Worm (Caenorhabditis elegans) whole organism, young adult: Measurements from ENCODE around the gene lhpp-1.

Source experiments
- B0035.1 ChIP-seq: sonication (generic microtip); optimal IDR thresholded peaks from 2 replicates; lab custom pipeline; 2016; ENCODE audit warnings: missing genetic modification characterization, mild to moderate bottlenecking, missing compliant biosample characterization, missing genotype, missing genetic modification reagents
- B0336.3 ChIP-seq: fragments of 200-800 bp; sonication (Bioruptor generic); IDR thresholded peaks from 2 replicates; pipeline ENCODE4 v1.3.6; 2022; ENCODE audit warnings: missing genetic modification characterization, missing compliant biosample characterization
- C17E4.6 ChIP-seq: fragments of 200-800 bp; sonication (Bioruptor generic); IDR thresholded peaks from 2 replicates; pipeline ENCODE4 v1.3.6; 2022; ENCODE audit warnings: missing genetic modification reagents, missing genetic modification characterization, missing compliant biosample characterization
- F23B12.7 ChIP-seq: sonication (generic microtip); optimal IDR thresholded peaks from 2 replicates; lab custom pipeline; 2017; ENCODE audit warnings: missing genetic modification characterization, mild to moderate bottlenecking, missing compliant biosample characterization, antibody characterized with exemption, moderate library complexity; ENCODE audit not compliant: insufficient read depth
- F33H1.4 ChIP-seq: fragments of 200-800 bp; sonication (Bioruptor generic); IDR thresholded peaks from 2 replicates; pipeline ENCODE4 v1.3.6; 2022; ENCODE audit warnings: missing genetic modification reagents, missing genetic modification characterization, missing compliant biosample characterization
- F37B4.10 ChIP-seq: fragments of 200-800 bp; sonication (Bioruptor generic); IDR thresholded peaks from 2 replicates; pipeline ENCODE4 v1.3.6; 2022; ENCODE audit warnings: missing genetic modification characterization, missing compliant biosample characterization
- F49E8.2 ChIP-seq: sonication (generic microtip); optimal IDR thresholded peaks from 3 replicates; lab custom pipeline; 2017; ENCODE audit warnings: missing genetic modification characterization, mild to moderate bottlenecking, missing compliant biosample characterization, antibody characterized with exemption, moderate library complexity; ENCODE audit not compliant: insufficient read depth
- K11D2.4 ChIP-seq: fragments of 200-800 bp; sonication (Bioruptor generic); IDR thresholded peaks from 2 replicates; pipeline ENCODE4 v1.3.6; 2022; ENCODE audit warnings: missing genetic modification reagents, missing genetic modification characterization, missing compliant biosample characterization
- ZK185.1 ChIP-seq: sonication (generic microtip); optimal IDR thresholded peaks from 2 replicates; lab custom pipeline; 2016; ENCODE audit warnings: mild to moderate bottlenecking, missing genetic modification characterization, missing compliant biosample characterization; ENCODE audit not compliant: poor library complexity, severe bottlenecking
- akir-1 ChIP-seq: fragments of 200-800 bp; sonication (Bioruptor generic); optimal IDR thresholded peaks from 2 replicates; lab custom pipeline; 2018; ENCODE audit warnings: mild to moderate bottlenecking, missing genetic modification characterization, moderate library complexity, missing compliant biosample characterization
- attf-5 ChIP-seq: fragments of 200-800 bp; sonication (Bioruptor generic); optimal IDR thresholded peaks from 2 replicates; lab custom pipeline; 2018; ENCODE audit warnings: mild to moderate bottlenecking, missing genetic modification characterization, missing compliant biosample characterization
- attf-6 ChIP-seq: fragments of 200-800 bp; sonication (Bioruptor generic); IDR thresholded peaks from 2 replicates; pipeline ENCODE4 v1.3.6; 2022; ENCODE audit warnings: missing genetic modification reagents, missing genetic modification characterization, missing compliant biosample characterization
- bed-2 ChIP-seq: fragments of 200-800 bp; sonication (Bioruptor generic); IDR thresholded peaks from 2 replicates; pipeline ENCODE4 v1.3.6; 2022; ENCODE audit warnings: missing genetic modification reagents, missing genetic modification characterization, missing compliant biosample characterization
- cebp-1 ChIP-seq, 2 experiments: fragments of 200-800 bp in 1 of 2; sonication (Bioruptor generic) in 1 of 2; sonication (generic microtip) in 1 of 2; IDR thresholded peaks in 1 of 2; optimal IDR thresholded peaks in 1 of 2; 2 replicates each; pipeline versions ENCODE4 v1.3.6 to Lab custom; 2017 to 2022; ENCODE audit warnings: missing compliant biosample characterization in 2 of 2, missing genetic modification characterization in 2 of 2, mild to moderate bottlenecking in 1 of 2, missing genetic modification reagents in 1 of 2, moderate library complexity in 1 of 2
- ceh-27 ChIP-seq: fragments of 200-800 bp; sonication (Bioruptor generic); optimal IDR thresholded peaks from 2 replicates; lab custom pipeline; 2018; ENCODE audit warnings: mild to moderate bottlenecking, missing genetic modification characterization, moderate library complexity, missing compliant biosample characterization
- die-1 ChIP-seq: sonication (generic microtip); optimal IDR thresholded peaks from 2 replicates; lab custom pipeline; 2016; ENCODE audit warnings: missing genotype, mild to moderate bottlenecking, missing genetic modification characterization, missing compliant biosample characterization
- dox-1 ChIP-seq: fragments of 200-800 bp; sonication (Bioruptor generic); IDR thresholded peaks from 2 replicates; pipeline ENCODE4 v1.3.6; 2022; ENCODE audit warnings: missing genetic modification reagents, missing genetic modification characterization, missing compliant biosample characterization
- dpl-1 ChIP-seq: fragments of 150-350 bp; optimal IDR thresholded peaks from 2 replicates; lab custom pipeline; 2014; ENCODE audit warnings: missing biosample characterization, missing genetic modification reagents, missing genetic modification characterization
- ekl-4 ChIP-seq: fragments of 200-800 bp; sonication (Bioruptor generic); IDR thresholded peaks from 2 replicates; pipeline ENCODE4 v1.3.6; 2022; ENCODE audit warnings: missing genetic modification reagents, missing genetic modification characterization, missing compliant biosample characterization
- ets-4 ChIP-seq: fragments of 200-800 bp; sonication (Bioruptor generic); optimal IDR thresholded peaks from 2 replicates; lab custom pipeline; 2018; ENCODE audit warnings: mild to moderate bottlenecking, missing genetic modification characterization, missing compliant biosample characterization
- gei-17 ChIP-seq: fragments of 200-800 bp; sonication (Bioruptor generic); optimal IDR thresholded peaks from 2 replicates; lab custom pipeline; 2018; ENCODE audit warnings: mild to moderate bottlenecking, missing genetic modification characterization, missing compliant biosample characterization
- hmg-1.2 ChIP-seq: fragments of 200-800 bp; sonication (Bioruptor generic); IDR thresholded peaks from 2 replicates; pipeline ENCODE4 v1.3.6; 2022; ENCODE audit warnings: missing genetic modification reagents, missing genetic modification characterization, missing compliant biosample characterization
- hsf-1 ChIP-seq: fragments of 200-800 bp; sonication (Bioruptor generic); IDR thresholded peaks from 2 replicates; pipeline ENCODE4 v1.3.6; 2022; ENCODE audit warnings: missing genetic modification reagents, missing genetic modification characterization, missing compliant biosample characterization
- lin-26 ChIP-seq: fragments of 200-800 bp; sonication (Bioruptor generic); IDR thresholded peaks from 2 replicates; pipeline ENCODE4 v1.3.6; 2022; ENCODE audit warnings: missing genetic modification reagents, missing genetic modification characterization, missing compliant biosample characterization
- lin-35 ChIP-seq, 3 experiments: fragments of 150-350 bp in 2 of 3; sonication (generic microtip) in 1 of 3; optimal IDR thresholded peaks; 2 replicates each; lab custom pipeline; 2014 to 2018; ENCODE audit warnings: missing biosample characterization in 3 of 3, missing genetic modification characterization in 3 of 3, missing genetic modification reagents in 3 of 3
- lin-54 ChIP-seq: fragments of 200-800 bp; sonication (Bioruptor generic); optimal IDR thresholded peaks from 2 replicates; lab custom pipeline; 2018; ENCODE audit warnings: mild to moderate bottlenecking, missing genetic modification characterization, missing compliant biosample characterization
- lir-1 ChIP-seq: fragments of 200-800 bp; sonication (Bioruptor generic); conservative IDR thresholded peaks from 2 replicates; pipeline ENCODE4 v1.3.6; 2022; ENCODE audit warnings: missing genetic modification reagents, missing genetic modification characterization, missing compliant biosample characterization
- lsl-1 ChIP-seq: fragments of 200-800 bp; sonication (Bioruptor generic); optimal IDR thresholded peaks from 2 replicates; lab custom pipeline; 2018; ENCODE audit warnings: mild to moderate bottlenecking, missing genetic modification characterization, moderate library complexity, missing compliant biosample characterization
- madf-10 ChIP-seq: sonication (generic microtip); optimal IDR thresholded peaks from 2 replicates; lab custom pipeline; 2016; ENCODE audit warnings: mild to moderate bottlenecking, missing genetic modification characterization, missing compliant biosample characterization
- madf-3 ChIP-seq: fragments of 200-800 bp; sonication (Bioruptor generic); IDR thresholded peaks from 2 replicates; pipeline ENCODE4 v1.3.6; 2022; ENCODE audit warnings: missing genetic modification reagents, missing genetic modification characterization, missing compliant biosample characterization
- madf-6 ChIP-seq: fragments of 200-800 bp; sonication (Bioruptor generic); IDR thresholded peaks from 2 replicates; pipeline ENCODE4 v1.3.6; 2022; ENCODE audit warnings: missing genetic modification reagents, missing genetic modification characterization, missing compliant biosample characterization
- madf-8 ChIP-seq: fragments of 200-800 bp; sonication (Bioruptor generic); conservative IDR thresholded peaks from 2 replicates; pipeline ENCODE4 v1.3.6; 2022; ENCODE audit warnings: missing genetic modification reagents, missing genetic modification characterization, missing compliant biosample characterization
- nfya-2 ChIP-seq: fragments of 200-800 bp; sonication (Bioruptor generic); IDR thresholded peaks from 2 replicates; pipeline ENCODE4 v1.3.6; 2022; ENCODE audit warnings: missing genetic modification reagents, missing genetic modification characterization, missing compliant biosample characterization
- nfyb-1 ChIP-seq: fragments of 200-800 bp; sonication (Bioruptor generic); IDR thresholded peaks from 2 replicates; pipeline ENCODE4 v1.3.6; 2022; ENCODE audit warnings: missing genetic modification reagents, missing genetic modification characterization, missing compliant biosample characterization
- nhr-80 ChIP-seq: sonication (generic microtip); optimal IDR thresholded peaks from 2 replicates; lab custom pipeline; 2016; ENCODE audit warnings: missing genetic modification characterization, missing compliant biosample characterization
- pbrm-1 ChIP-seq: fragments of 200-800 bp; sonication (Bioruptor generic); IDR thresholded peaks from 2 replicates; pipeline ENCODE4 v1.3.6; 2022; ENCODE audit warnings: missing genetic modification reagents, missing genetic modification characterization, missing compliant biosample characterization
- repo-1 ChIP-seq: sonication (generic microtip); optimal IDR thresholded peaks from 2 replicates; lab custom pipeline; 2017; ENCODE audit warnings: mild to moderate bottlenecking, missing genetic modification characterization, missing compliant biosample characterization
- snpc-3.4 ChIP-seq: sonication (generic microtip); optimal IDR thresholded peaks from 2 replicates; lab custom pipeline; 2017; ENCODE audit warnings: missing genetic modification characterization, mild to moderate bottlenecking, missing compliant biosample characterization, antibody characterized with exemption, moderate library complexity, missing genotype, missing genetic modification reagents
- snpc-4 ChIP-seq, 5 experiments: fragments of 150-350 bp in 1 of 5; sonication (generic microtip) in 4 of 5; optimal IDR thresholded peaks; 2 replicates each; lab custom pipeline; 2014 to 2018; ENCODE audit warnings: missing genetic modification characterization in 5 of 5, missing biosample characterization in 3 of 5, antibody characterized with exemption in 2 of 5, mild to moderate bottlenecking in 2 of 5, missing compliant biosample characterization in 2 of 5, missing genotype in 2 of 5, moderate library complexity in 2 of 5, missing genetic modification reagents in 1 of 5
- sptf-2 ChIP-seq: fragments of 200-800 bp; sonication (Bioruptor generic); optimal IDR thresholded peaks from 2 replicates; lab custom pipeline; 2018; ENCODE audit warnings: mild to moderate bottlenecking, missing genetic modification characterization, missing compliant biosample characterization
- unc-62 ChIP-seq: fragments of 150-350 bp; optimal IDR thresholded peaks from 2 replicates; lab custom pipeline; 2014; ENCODE audit warnings: missing biosample characterization, missing genetic modification reagents, missing genetic modification characterization
- ztf-26 ChIP-seq: sonication (generic microtip); optimal IDR thresholded peaks from 2 replicates; lab custom pipeline; 2017; ENCODE audit warnings: missing genetic modification characterization, missing compliant biosample characterization

The lhpp-1 gene

DNA sequence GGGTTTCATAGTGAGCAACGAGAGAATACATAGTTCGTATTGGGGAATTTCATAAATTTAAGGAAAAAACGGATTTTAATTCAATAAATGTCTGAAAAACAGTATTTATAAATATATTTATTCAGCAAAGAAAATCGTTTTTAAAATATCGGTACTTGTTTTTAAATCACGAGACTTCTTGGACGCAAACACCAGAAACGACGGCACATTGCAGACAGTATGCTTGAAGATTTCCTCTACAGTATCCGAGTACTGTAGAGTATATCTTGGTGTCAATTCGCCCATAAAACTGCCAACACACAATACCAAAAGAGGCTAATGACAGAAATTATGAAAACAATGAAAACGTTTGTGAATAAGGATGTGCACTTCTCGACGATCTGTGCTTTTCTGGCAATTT, 45.7 kb downstream of the lhpp-1 start:
- TF ChIP-seq lin-35 (GFP tag; optimal IDR thresholded peaks at IDR 0.05; lab: Kevin White, UChicago) (no peak), cebp-1 (GFP tag; IDR thresholded peaks at IDR 0.05; lab: Robert Waterston, UW) (no peak), cebp-1 (tag; optimal IDR thresholded peaks at IDR 0.05; lab: Kevin White, UChicago) (no peak), F23B12.7 (tag; lab: Kevin White, UChicago) (peak; percentile 64), pbrm-1 (GFP tag; lab: Robert Waterston, UW) (0 out of 2 replicates have a peak, but pooled peaks have one; percentile 37), dpl-1 (peak; percentile 20), K11D2.4 (0 out of 2 replicates have a peak, but pooled peaks have one; percentile 18), ceh-27 (GFP tag; lab: Kevin White, UChicago) (no peak), B0035.1 (no peak), snpc-3.4 (peak; percentile 24), F33H1.4 (GFP tag; lab: Robert Waterston, UW) (0 out of 2 replicates have a peak, but pooled peaks have one; percentile 15), lsl-1 (peak; percentile 86), snpc-4 (GFP tag; optimal IDR thresholded peaks at IDR 0.05; lab: Kevin White, UChicago) (no peak), snpc-4 (tag; optimal IDR thresholded peaks at IDR 0.05; lab: Kevin White, UChicago) (peak in 1 of 4 experiments; percentile 49), dox-1 (peak; percentile 29; the same call in 1 of the 2 replicates)

DNA sequence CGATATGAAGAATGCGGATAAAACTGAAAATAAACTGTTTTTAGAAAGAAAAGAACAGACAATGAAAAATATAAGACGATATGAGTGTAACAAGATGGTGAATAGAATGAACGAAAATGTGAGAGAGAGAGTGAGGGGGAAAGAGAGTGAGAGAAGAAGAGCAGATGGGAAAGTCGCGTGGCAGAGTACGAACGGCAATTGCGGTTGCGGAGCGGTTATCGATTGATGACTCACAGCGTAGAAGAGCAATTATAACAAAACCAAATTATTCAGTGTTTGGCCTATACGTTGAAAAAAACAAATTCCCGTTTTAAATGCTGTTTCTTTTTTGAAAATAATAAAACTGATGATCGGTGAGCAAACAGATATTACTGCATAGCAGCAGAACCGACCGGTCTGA, 46.2 kb downstream of the lhpp-1 start, which contains the start of gene pqn-53:
Gene pqn-53 (minus strand): TSS at position 23 of the 400 bp plus-strand sequence.
- TF ChIP-seq attf-5 (peak; percentile 21), madf-6 (GFP tag; lab: Robert Waterston, UW) (0 out of 2 replicates have a peak, but pooled peaks have one; percentile 26), lin-54 (GFP tag; lab: Kevin White, UChicago) (peak; percentile 23), madf-3 (GFP tag; lab: Robert Waterston, UW) (0 out of 2 replicates have a peak, but pooled peaks have one; percentile 48), ekl-4 (GFP tag; lab: Robert Waterston, UW) (0 out of 2 replicates have a peak, but pooled peaks have one; percentile 31), cebp-1 (GFP tag; IDR thresholded peaks at IDR 0.05; lab: Robert Waterston, UW) (no peak), cebp-1 (tag; optimal IDR thresholded peaks at IDR 0.05; lab: Kevin White, UChicago) (peak; percentile 36), madf-8 (GFP tag; lab: Robert Waterston, UW) (no peak), ets-4 (GFP tag; lab: Kevin White, UChicago) (no peak), ZK185.1 (tag; lab: Kevin White, UChicago) (peak; percentile 8), lin-26 (GFP tag; lab: Robert Waterston, UW) (no peak), gei-17 (GFP tag; lab: Kevin White, UChicago) (no peak), nfya-2 (no peak), hmg-1.2 (GFP tag; lab: Robert Waterston, UW) (peak; percentile 26; the same call in 1 of the 2 replicates), nhr-80 (tag; lab: Kevin White, UChicago) (peak; percentile 12), attf-6 (0 out of 2 replicates have a peak, but pooled peaks have one; percentile 31)

DNA sequence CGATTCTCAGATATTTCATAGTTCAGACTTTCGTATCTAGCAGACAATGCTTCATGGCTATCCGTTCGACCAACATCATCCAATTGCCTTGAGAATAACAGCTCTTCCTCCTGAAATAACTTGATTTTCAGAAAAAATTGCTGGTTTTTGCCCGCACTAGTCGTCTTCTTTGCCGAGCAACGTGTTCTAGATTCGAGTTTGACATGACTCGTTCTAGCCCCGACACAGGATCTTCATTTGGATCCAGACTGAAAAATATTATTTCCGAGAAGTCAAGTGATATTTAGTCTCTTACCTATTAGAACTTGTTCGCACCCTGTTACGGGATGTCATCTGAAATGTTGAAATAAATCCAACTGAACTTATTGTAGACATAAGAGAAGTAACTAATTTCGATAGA, 48.6 kb downstream of the lhpp-1 start, which contains the start of gene clh-6:
Gene clh-6 (minus strand): TSS at position 333 of the 400 bp plus-strand sequence.
- no peak for TF ChIP-seq pbrm-1 (GFP tag; lab: Robert Waterston, UW)
- TF ChIP-seq sptf-2 (GFP tag; lab: Kevin White, UChicago) = no peak
- TF ChIP-seq cebp-1 (GFP tag; IDR thresholded peaks at IDR 0.05; lab: Robert Waterston, UW) = no peak
- peak; percentile 35 for TF ChIP-seq cebp-1 (tag; optimal IDR thresholded peaks at IDR 0.05; lab: Kevin White, UChicago)
- TF ChIP-seq attf-6 = 0 out of 2 replicates have a peak, but pooled peaks have one; percentile 29
- TF ChIP-seq ztf-26 (tag; lab: Kevin White, UChicago) = peak; percentile 36
- TF ChIP-seq madf-10 (tag; lab: Kevin White, UChicago) = no peak
- TF ChIP-seq F49E8.2 = peak; percentile 12
- peak; percentile 50; the same call in 1 of the 2 replicates for TF ChIP-seq nfyb-1 (GFP tag; lab: Robert Waterston, UW)
- no peak for TF ChIP-seq B0336.3 (GFP tag; lab: Robert Waterston, UW)
- no peak for TF ChIP-seq F37B4.10 (GFP tag; lab: Robert Waterston, UW)
- TF ChIP-seq hsf-1 (GFP tag; lab: Robert Waterston, UW) = peak; percentile 51; the same call in 1 of the 2 replicates
- no peak for TF ChIP-seq lir-1
- TF ChIP-seq repo-1 (tag; lab: Kevin White, UChicago) = peak; percentile 69
- TF ChIP-seq akir-1 (GFP tag; lab: Kevin White, UChicago) = peak; percentile 28
- TF ChIP-seq snpc-4 (GFP tag; optimal IDR thresholded peaks at IDR 0.05; lab: Kevin White, UChicago) = no peak
- TF ChIP-seq snpc-4 (tag; optimal IDR thresholded peaks at IDR 0.05; lab: Kevin White, UChicago) = peak in 1 of 4 experiments; percentile 18
- no peak for TF ChIP-seq bed-2 (GFP tag; lab: Robert Waterston, UW)
- TF ChIP-seq unc-62 (GFP tag; lab: Kevin White, UChicago) = no peak
- TF ChIP-seq die-1 (tag; lab: Kevin White, UChicago) = no peak
- TF ChIP-seq B0035.1 = peak; percentile 12
- TF ChIP-seq C17E4.6 (GFP tag; lab: Robert Waterston, UW) = no peak
- TF ChIP-seq lin-35 (GFP tag; optimal IDR thresholded peaks at IDR 0.05; lab: Kevin White, UChicago) = peak in 1 of 3 experiments; percentile 49
